Worm (Caenorhabditis elegans): ENCODE measurements around the gene paf-2.

DNA sequence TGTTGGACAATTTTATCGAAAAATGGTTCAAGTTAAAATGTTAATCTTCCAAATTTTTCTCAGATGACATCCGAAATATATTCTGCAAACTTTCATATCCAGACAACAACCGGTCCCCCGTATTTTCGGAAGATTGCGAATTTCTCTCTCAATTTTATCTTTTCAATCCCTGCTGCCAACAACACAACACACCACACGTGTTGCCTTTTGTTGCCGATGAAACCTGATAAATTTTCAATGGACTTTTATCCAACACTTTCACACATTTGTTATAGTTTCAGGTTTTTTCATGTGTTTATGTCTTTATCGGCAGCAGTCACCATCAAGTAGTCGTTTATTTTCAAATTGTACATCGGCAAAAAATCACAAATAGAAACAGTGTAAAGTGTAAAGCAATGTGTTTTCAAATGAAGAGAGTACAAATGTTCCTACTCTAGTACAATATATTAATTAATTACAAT is 51.3 kb downstream of the paf-2 start:
- TF ChIP-seq W03F9.2 (tag; optimal IDR thresholded peaks at IDR 0.05) (no peak), dao-5 (tag; optimal IDR thresholded peaks at IDR 0.05) (no peak)
